Fruit fly (Drosophila melanogaster): ENCODE data around the gene Vml.

Vml gene

dm6 chrX:2262511-2262910, 13.1 kb upstream of the Vml start, which contains the start of the genes temp and CG3071 (continued):
- TF ChIP-seq oc (tag; optimal IDR thresholded peaks at IDR 0.05) (peak; percentile 49), CG7745 (tag; optimal IDR thresholded peaks at IDR 0.05) (no peak), fd96Cb (tag; optimal IDR thresholded peaks at IDR 0.05) (peak; percentile 33), CG17385 (GFP tag; optimal IDR thresholded peaks at IDR 0.05) (peak; percentile 44), kah (GFP tag; optimal IDR thresholded peaks at IDR 0.05) (no peak), nau (GFP tag; optimal IDR thresholded peaks at IDR 0.05) (no peak), pum (GFP tag; optimal IDR thresholded peaks at IDR 0.05) (peak; percentile 69), jing (GFP tag; optimal IDR thresholded peaks at IDR 0.05) (no peak), fu2 (GFP tag; optimal IDR thresholded peaks at IDR 0.05) (peak; percentile 66), ems (GFP tag; optimal IDR thresholded peaks at IDR 0.05) (peak; percentile 34), nerfin-2 (GFP tag; IDR thresholded peaks at IDR 0.05; ENCODE audit: partially characterized antibody) (no peak), Doc2 (GFP tag; IDR thresholded peaks at IDR 0.05) (no peak), sqz (GFP tag; optimal IDR thresholded peaks at IDR 0.05) (peak; percentile 37), YL-1 (GFP tag; optimal IDR thresholded peaks at IDR 0.05) (peak; percentile 79), crp (GFP tag; optimal IDR thresholded peaks at IDR 0.05) (peak; percentile 42 to 83), CG2199 (GFP tag; IDR thresholded peaks at IDR 0.05) (no peak), CG16779 (GFP tag; IDR thresholded peaks at IDR 0.05) (no peak), ATbp (GFP tag; optimal IDR thresholded peaks at IDR 0.05) (no peak), ham (GFP tag; IDR thresholded peaks at IDR 0.05) (no peak), onecut (GFP tag; IDR thresholded peaks at IDR 0.05) (no peak; the same call in 1 of the 2 replicates), D19A (tag; optimal IDR thresholded peaks at IDR 0.05) (peak; percentile 19), zfh1 (GFP tag; IDR thresholded peaks at IDR 0.05) (no peak), Rx (GFP tag; IDR thresholded peaks at IDR 0.05) (no peak), CG12155 (GFP tag; optimal IDR thresholded peaks at IDR 0.05) (peak; percentile 65), trh (GFP tag; optimal IDR thresholded peaks at IDR 0.05) (peak; percentile 20), CG11560 (tag; IDR thresholded peaks at IDR 0.05) (no peak), Mes4 (GFP tag; optimal IDR thresholded peaks at IDR 0.05) (peak; percentile 45), NK7.1 (GFP tag; optimal IDR thresholded peaks at IDR 0.05) (no peak), fd64A (GFP tag; optimal IDR thresholded peaks at IDR 0.05) (no peak), H2.0 (GFP tag; IDR thresholded peaks at IDR 0.05) (no peak; the same call in 1 of the 2 replicates), ci (GFP tag; IDR thresholded peaks at IDR 0.05) (no peak; the same call in 2 of the 3 replicates), HLH54F (GFP tag; optimal IDR thresholded peaks at IDR 0.05) (peak; percentile 68), CG10274 (GFP tag; optimal IDR thresholded peaks at IDR 0.05) (no peak), D (optimal IDR thresholded peaks at IDR 0.05) (no peak), D (GFP tag; optimal IDR thresholded peaks at IDR 0.05) (peak; percentile 23), CrebB (tag; optimal IDR thresholded peaks at IDR 0.05) (no peak), CG7372 (GFP tag; IDR thresholded peaks at IDR 0.05) (0 out of 2 replicates have a peak, but pooled peaks have one; percentile 41), CG2129 (GFP tag; IDR thresholded peaks at IDR 0.05; ENCODE audit: partially characterized antibody) (no peak), CG12659 (GFP tag; optimal IDR thresholded peaks at IDR 0.05) (peak; percentile 69), CG32532 (GFP tag; IDR thresholded peaks at IDR 0.05) (peak; percentile 60), CG33213 (GFP tag; optimal IDR thresholded peaks at IDR 0.05) (no peak), ac (GFP tag; optimal IDR thresholded peaks at IDR 0.05) (no peak), pan (optimal IDR thresholded peaks at IDR 0.05) (no peak), pan (GFP tag; optimal IDR thresholded peaks at IDR 0.05 in 1 of 2, IDR thresholded peaks at IDR 0.05 in 1 of 2) (peak in 1 of 2 experiments; percentile 39), CG1832 (GFP tag; optimal IDR thresholded peaks at IDR 0.05) (no peak), CG10959 (GFP tag; IDR thresholded peaks at IDR 0.05) (no peak), BtbVII (GFP tag; optimal IDR thresholded peaks at IDR 0.05) (peak; percentile 33), ap (GFP tag; IDR thresholded peaks at IDR 0.05) (no peak), nerfin-1 (tag; optimal IDR thresholded peaks at IDR 0.05) (peak; percentile 56), nmo (GFP tag; optimal IDR thresholded peaks at IDR 0.05) (peak; percentile 78), bsh (GFP tag; optimal IDR thresholded peaks at IDR 0.05) (peak in 1 of 2 experiments; percentile 40), psq (GFP tag; optimal IDR thresholded peaks at IDR 0.05) (peak; percentile 10)

Measured in whole organism, embryonic.